Worm (Caenorhabditis elegans): Measurements from ENCODE around the gene C04E7.3.
"Not testable (repeated sequence)": the region's sequence is repeated elsewhere in the genome, so short reads cannot be mapped to it uniquely, and the experiment has no call there.

C04E7.3 gene

DNA sequence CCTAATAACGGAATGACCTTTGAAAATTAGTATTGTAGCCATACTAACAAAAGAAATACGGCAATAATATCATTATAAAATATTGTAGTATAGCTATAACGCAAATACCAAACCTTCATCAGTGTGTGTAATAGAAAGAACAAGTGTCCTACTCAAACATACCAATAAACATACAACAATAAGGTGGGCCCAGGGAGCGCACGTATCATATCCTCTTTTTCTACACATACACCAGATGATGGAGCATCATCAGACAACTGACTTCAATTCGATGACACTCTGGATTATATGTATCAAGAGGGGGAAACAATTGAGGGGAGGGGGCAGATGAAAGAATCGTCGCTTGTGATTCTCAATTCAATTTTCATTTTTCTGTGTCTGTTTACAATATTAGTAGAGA lies 46.8 kb downstream of the C04E7.3 start:
- TF ChIP-seq pax-1 (tag; optimal IDR thresholded peaks at IDR 0.05) (no peak), ceh-31 (tag; optimal IDR thresholded peaks at IDR 0.05) (no peak), pha-2 (tag; optimal IDR thresholded peaks at IDR 0.05) (no peak), fkh-6 (tag; optimal IDR thresholded peaks at IDR 0.05) (no peak)

DNA sequence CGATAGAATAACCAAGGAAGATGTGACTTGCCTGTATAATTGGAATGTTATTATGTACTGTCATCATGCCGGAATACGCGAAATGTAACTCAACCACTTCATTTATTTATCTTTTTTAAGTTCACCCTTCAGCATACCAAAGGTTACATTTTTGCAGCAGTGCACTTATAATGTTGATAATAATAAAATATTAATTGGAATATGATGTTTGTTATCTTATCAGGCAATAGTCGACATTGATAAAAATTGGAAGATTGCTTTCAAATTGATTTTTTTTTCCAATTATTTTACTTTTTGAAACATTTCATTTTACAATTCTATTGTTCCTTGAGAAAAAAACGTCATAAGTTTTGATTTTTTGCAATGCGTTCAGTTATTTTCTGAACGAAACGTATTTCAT lies 47.9 kb downstream of the C04E7.3 start:
- TF ChIP-seq eyg-1 (tag; optimal IDR thresholded peaks at IDR 0.05) = no peak
- TF ChIP-seq elt-2 (tag; optimal IDR thresholded peaks at IDR 0.05) = peak; percentile 91
- TF ChIP-seq che-1 (tag; optimal IDR thresholded peaks at IDR 0.05) = no peak
- TF ChIP-seq fkh-6 (tag; optimal IDR thresholded peaks at IDR 0.05) = no peak
- TF ChIP-seq unc-55 (GFP tag; optimal IDR thresholded peaks at IDR 0.05) = no peak
- TF ChIP-seq gmeb-2 (tag; optimal IDR thresholded peaks at IDR 0.05) = no peak

DNA sequence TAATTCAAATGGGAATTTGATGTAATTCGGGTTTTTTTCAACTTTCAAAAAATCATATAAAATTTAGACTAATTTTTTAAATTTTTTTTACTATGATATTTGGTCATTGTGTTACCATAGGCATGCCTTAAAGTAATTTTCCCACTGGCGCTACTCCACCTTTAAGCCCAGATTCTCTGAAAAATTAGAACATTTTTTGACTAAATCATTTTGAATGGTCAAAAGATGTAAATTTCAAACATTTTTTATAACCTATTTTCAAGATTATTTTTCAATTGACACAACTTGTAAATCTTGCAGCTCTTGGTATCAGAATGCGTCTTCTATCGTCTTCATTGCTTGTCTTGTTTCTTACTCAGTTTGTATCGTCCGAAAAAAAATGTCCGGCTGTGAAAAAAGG lies 50.1 kb downstream of the C04E7.3 start, which contains the start of gene R57.2:
R57.2 (plus strand) TSS at position 301 of the 400 bp plus-strand sequence.
- TF ChIP-seq che-1 (tag; optimal IDR thresholded peaks at IDR 0.05) = no peak
- no peak for TF ChIP-seq eyg-1 (tag; optimal IDR thresholded peaks at IDR 0.05)
- no peak for TF ChIP-seq nhr-11 (tag; optimal IDR thresholded peaks at IDR 0.05)
- no peak for TF ChIP-seq unc-3 (GFP tag; conservative IDR thresholded peaks at IDR 0.05)
- TF ChIP-seq unc-3 (tag; optimal IDR thresholded peaks at IDR 0.05) = no peak
- no peak for TF ChIP-seq pag-3 (tag; optimal IDR thresholded peaks at IDR 0.05; ENCODE audit: borderline replicate concordance)
- no peak for TF ChIP-seq ceh-2 (tag; optimal IDR thresholded peaks at IDR 0.05)
- TF ChIP-seq hlh-6 (tag; optimal IDR thresholded peaks at IDR 0.05) = no peak
- no peak for TF ChIP-seq ceh-18 (tag; optimal IDR thresholded peaks at IDR 0.05)
- TF ChIP-seq nhr-232 (tag; optimal IDR thresholded peaks at IDR 0.05) = no peak
- no peak for TF ChIP-seq fax-1 (tag; optimal IDR thresholded peaks at IDR 0.05)
- TF ChIP-seq lim-6 (tag; optimal IDR thresholded peaks at IDR 0.05) = no peak

ce11 chrX:295726-296125 lies 51.3 kb downstream of the C04E7.3 start:
- TF ChIP-seq ceh-31 (tag; optimal IDR thresholded peaks at IDR 0.05) = no peak
- TF ChIP-seq hlh-15 (tag; optimal IDR thresholded peaks at IDR 0.05) = no peak
- TF ChIP-seq syd-9 (tag; optimal IDR thresholded peaks at IDR 0.05) = no peak
- no peak for TF ChIP-seq sox-4 (tag; optimal IDR thresholded peaks at IDR 0.05)
- TF ChIP-seq elt-4 (tag; optimal IDR thresholded peaks at IDR 0.05) = no peak
- TF ChIP-seq ceh-19 (GFP tag; optimal IDR thresholded peaks at IDR 0.05) = no peak
- no peak for TF ChIP-seq dve-1 (tag; optimal IDR thresholded peaks at IDR 0.05)
- TF ChIP-seq pros-1 (tag; optimal IDR thresholded peaks at IDR 0.05) = no peak
- no peak for TF ChIP-seq elt-2 (tag; optimal IDR thresholded peaks at IDR 0.05)
- TF ChIP-seq ceh-14 (tag; optimal IDR thresholded peaks at IDR 0.05) = no peak

DNA sequence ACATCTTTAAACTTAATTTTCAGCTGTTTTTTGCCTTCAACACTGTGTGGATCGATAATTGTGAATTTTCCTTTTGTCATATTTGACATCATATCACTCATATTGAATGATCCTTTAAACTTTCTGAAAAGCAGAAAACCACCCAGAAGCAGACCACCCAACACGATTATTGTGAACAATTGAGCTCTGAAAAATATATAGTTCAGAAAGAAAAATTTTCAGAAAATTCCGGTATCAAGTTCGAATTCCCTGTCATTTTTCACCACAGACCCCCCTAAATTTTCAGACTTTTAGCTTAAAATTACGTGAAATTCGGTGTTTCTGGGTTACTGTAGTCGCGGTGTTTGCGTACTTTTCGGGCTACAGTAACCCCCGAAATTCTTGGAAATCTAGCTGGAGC lies 60.9 kb downstream of the C04E7.3 start, which contains the start of gene Y47C4A.1:
Y47C4A.1 (minus strand) TSS at position 101 of the 400 bp plus-strand sequence.
- not testable (repeated sequence) for TF ChIP-seq ceh-9 (tag; optimal IDR thresholded peaks at IDR 0.05); odd-2 (tag; optimal IDR thresholded peaks at IDR 0.05); T23F11.4 (GFP tag; optimal IDR thresholded peaks at IDR 0.05)

Measured in whole organism, late embryonic.